Fruit fly (Drosophila melanogaster): ENCODE measurements around the gene CG13051.

Gene CG13051

DNA sequence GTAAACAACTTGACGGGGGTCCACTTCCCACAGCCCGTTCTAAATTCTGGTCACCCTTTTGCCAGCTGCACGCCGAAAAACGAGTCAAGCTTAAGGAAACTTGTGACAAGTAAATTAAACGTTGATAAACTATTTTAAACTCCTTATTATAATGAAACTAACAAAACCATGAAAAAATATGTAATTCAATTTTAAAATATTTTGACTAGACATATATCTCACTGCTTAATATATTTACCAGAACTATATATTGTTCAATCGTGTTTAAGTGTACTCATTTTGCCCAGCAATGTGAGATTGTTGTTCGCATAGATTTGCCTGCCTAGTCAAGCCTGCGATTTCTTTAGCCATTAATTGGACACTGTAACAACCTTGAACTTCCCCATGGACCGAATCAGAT lies 5.3 kb downstream of the CG13051 start, which contains the start of gene CG13053 (continued):
- TF ChIP-seq svp (GFP tag) = no peak
- TF ChIP-seq cyc (GFP tag; optimal IDR thresholded peaks at IDR 0.05) = no peak
- peak in 1 of 2 experiments; percentile 25 for TF ChIP-seq salr (GFP tag; optimal IDR thresholded peaks at IDR 0.05)
- peak; percentile 67 for TF ChIP-seq CG10669 (GFP tag; optimal IDR thresholded peaks at IDR 0.05)
- peak; percentile 23 for TF ChIP-seq acj6 (GFP tag; optimal IDR thresholded peaks at IDR 0.05)
- TF ChIP-seq dac (GFP tag; optimal IDR thresholded peaks at IDR 0.05) = no peak
- TF ChIP-seq CG7368 (GFP tag; optimal IDR thresholded peaks at IDR 0.05) = no peak
- TF ChIP-seq net (GFP tag; optimal IDR thresholded peaks at IDR 0.05) = no peak
- no peak for TF ChIP-seq Gug (GFP tag; IDR thresholded peaks at IDR 0.05)
- TF ChIP-seq fd85E (GFP tag; optimal IDR thresholded peaks at IDR 0.05) = no peak
- peak; percentile 71 for TF ChIP-seq spab (GFP tag; optimal IDR thresholded peaks at IDR 0.05)
- peak; percentile 74 for TF ChIP-seq CG3032 (tag; optimal IDR thresholded peaks at IDR 0.05)
- TF ChIP-seq CG4318 (GFP tag; optimal IDR thresholded peaks at IDR 0.05) = no peak
- no peak for TF ChIP-seq Hr38 (GFP tag; optimal IDR thresholded peaks at IDR 0.05)
- no peak for TF ChIP-seq vri (GFP tag; optimal IDR thresholded peaks at IDR 0.05)
- TF ChIP-seq Sox102F (GFP tag; optimal IDR thresholded peaks at IDR 0.05) = no peak
- no peak for TF ChIP-seq fkh (GFP tag; optimal IDR thresholded peaks at IDR 0.05)
- peak; percentile 10 for TF ChIP-seq CG16779 (tag; optimal IDR thresholded peaks at IDR 0.05)
- no peak for TF ChIP-seq CG15336 (GFP tag; IDR thresholded peaks at IDR 0.05)
- TF ChIP-seq CG8119 (GFP tag; IDR thresholded peaks at IDR 0.05) = peak; percentile 28; the same call in 1 of the 3 replicates
- TF ChIP-seq esn (GFP tag; optimal IDR thresholded peaks at IDR 0.05) = no peak
- no peak for TF ChIP-seq Hr39 (GFP tag; optimal IDR thresholded peaks at IDR 0.05)
- no peak for TF ChIP-seq Lpt (GFP tag; optimal IDR thresholded peaks at IDR 0.05)
- no peak for TF ChIP-seq CG32006 (GFP tag; optimal IDR thresholded peaks at IDR 0.05)
- TF ChIP-seq CG34406 (GFP tag; optimal IDR thresholded peaks at IDR 0.05) = no peak
- TF ChIP-seq Smox (GFP tag; optimal IDR thresholded peaks at IDR 0.05) = no peak
- TF ChIP-seq CG31627 (GFP tag; optimal IDR thresholded peaks at IDR 0.05) = no peak
- peak; percentile 8 for TF ChIP-seq OdsH (GFP tag; optimal IDR thresholded peaks at IDR 0.05)
- TF ChIP-seq Hr4 (GFP tag; optimal IDR thresholded peaks at IDR 0.05) = no peak
- no peak for TF ChIP-seq CG6276 (GFP tag; optimal IDR thresholded peaks at IDR 0.05)
- TF ChIP-seq Met (GFP tag; optimal IDR thresholded peaks at IDR 0.05) = no peak

DNA sequence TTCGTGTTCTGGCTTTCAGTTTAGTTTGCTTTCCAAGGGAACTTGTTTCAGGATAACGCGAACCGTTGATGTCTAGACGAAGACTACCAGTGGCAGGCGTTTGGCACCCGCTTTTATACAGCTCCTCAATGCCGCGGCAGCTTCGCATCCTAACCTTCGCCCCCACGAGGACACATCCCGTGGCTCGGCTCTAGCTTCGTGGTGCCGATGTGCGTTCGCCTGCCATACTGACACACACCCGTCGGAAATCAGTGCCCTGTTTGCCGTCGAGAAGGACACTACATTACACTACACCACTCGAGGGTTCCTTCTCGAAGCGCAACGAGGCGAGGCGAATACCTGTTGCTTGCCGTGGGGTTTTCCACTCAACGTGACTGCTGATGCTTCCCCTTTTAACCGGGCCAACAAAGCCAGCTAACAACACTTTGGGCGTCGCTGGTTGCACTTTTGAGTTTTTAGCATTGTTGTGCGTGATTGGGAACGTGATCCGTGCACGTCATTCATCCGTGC lies 7.7 kb downstream of the CG13051 start, which contains the start of gene CG13054:
Gene CG13054, minus strand, starts transcription at position 74 of the 510 bp plus-strand sequence.
- no peak for TF ChIP-seq CG8119 (GFP tag; IDR thresholded peaks at IDR 0.05)
- no peak for TF ChIP-seq vri (GFP tag; optimal IDR thresholded peaks at IDR 0.05)
- TF ChIP-seq Eip93F (GFP tag; optimal IDR thresholded peaks at IDR 0.05) = no peak
- TF ChIP-seq CG11762 (GFP tag; optimal IDR thresholded peaks at IDR 0.05; ENCODE audit: insufficient read depth) = no peak
- TF ChIP-seq Gug (GFP tag; IDR thresholded peaks at IDR 0.05) = no peak
- TF ChIP-seq Sox15 (GFP tag; optimal IDR thresholded peaks at IDR 0.05) = no peak
- TF ChIP-seq fkh (GFP tag; optimal IDR thresholded peaks at IDR 0.05) = no peak

- TF ChIP-seq fd85E (GFP tag; optimal IDR thresholded peaks at IDR 0.05) (no peak), lz (GFP tag; optimal IDR thresholded peaks at IDR 0.05) (no peak), CG16779 (tag; optimal IDR thresholded peaks at IDR 0.05) (no peak), salr (GFP tag; optimal IDR thresholded peaks at IDR 0.05) (no peak), Gug (GFP tag; IDR thresholded peaks at IDR 0.05) (no peak), Ets21C (GFP tag; optimal IDR thresholded peaks at IDR 0.05) (no peak), Sox15 (GFP tag; optimal IDR thresholded peaks at IDR 0.05) (no peak), CG6808 (GFP tag; optimal IDR thresholded peaks at IDR 0.05) (no peak), acj6 (GFP tag; optimal IDR thresholded peaks at IDR 0.05) (no peak), Lpt (GFP tag; optimal IDR thresholded peaks at IDR 0.05) (no peak), eg (GFP tag; IDR thresholded peaks at IDR 0.05) (no peak), Ets96B (tag; optimal IDR thresholded peaks at IDR 0.05) (no peak), CG31627 (GFP tag; optimal IDR thresholded peaks at IDR 0.05) (no peak), Eip93F (GFP tag; optimal IDR thresholded peaks at IDR 0.05) (no peak), Eip75B (GFP tag; optimal IDR thresholded peaks at IDR 0.05) (no peak)
Measured at dm6 chr3L:16252255-16252654, 12.6 kb downstream of the CG13051 start, which contains the start of gene CG13055. Gene CG13055 (minus strand): TSS chr3L:16252355.

All from whole organism, prepupa.